Fruit fly (Drosophila melanogaster): ENCODE results near the gene CG31301.

DNA sequence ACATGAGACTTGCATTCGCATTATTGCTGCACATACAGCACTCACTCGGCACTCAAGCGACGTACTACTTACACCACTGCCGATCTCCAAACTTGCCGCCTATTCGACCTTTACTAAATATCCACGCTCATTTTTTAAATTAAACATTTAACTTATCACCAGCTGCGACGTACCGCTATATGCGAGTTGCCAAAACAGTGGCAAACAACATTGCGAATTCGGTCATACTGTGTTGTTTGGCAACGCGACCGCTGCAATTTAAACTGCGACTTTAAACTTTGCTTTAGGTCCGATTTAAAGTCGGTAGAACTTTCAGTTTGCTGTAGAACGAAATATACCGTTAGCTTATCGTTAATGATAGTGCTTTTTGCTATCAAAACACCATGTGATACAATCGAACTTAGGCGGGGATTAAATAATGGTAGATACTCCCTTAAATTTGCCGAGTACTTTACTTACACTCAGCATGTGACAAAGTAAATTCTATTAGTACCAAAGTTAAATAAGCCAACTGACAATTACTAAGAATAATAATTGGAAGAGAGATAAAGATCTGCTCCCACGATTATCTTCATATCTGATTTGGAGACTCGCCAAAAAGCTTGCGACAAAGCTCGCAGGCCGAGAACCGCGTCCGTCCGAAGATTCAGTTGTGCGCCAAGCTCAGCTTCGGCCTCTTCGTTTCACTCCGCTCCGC lies 17.8 kb upstream of the CG31301 start, which contains the start of the genes CG6236 and ea:
- TF ChIP-seq pan (optimal IDR thresholded peaks at IDR 0.05), result no peak
- TF ChIP-seq h (GFP tag; optimal IDR thresholded peaks at IDR 0.05), result no peak
- TF ChIP-seq brk (GFP tag; optimal IDR thresholded peaks at IDR 0.05), result no peak
- no peak for TF ChIP-seq CG32264 (GFP tag; optimal IDR thresholded peaks at IDR 0.05)
- TF ChIP-seq ey (GFP tag; optimal IDR thresholded peaks at IDR 0.05), result no peak

Measured in whole organism, wandering third instar larva.